Fruit fly (Drosophila melanogaster) whole organism, prepupa: Measurements from ENCODE around the gene Mitf.
A peak's percentile ranks its signal among the peaks of the same experiment; 100 is the strongest.

ENCODE experiments used
- CG31627 ChIP-seq: fragments of 200-800 bp; sonication (Bioruptor generic); optimal IDR thresholded peaks from 3 replicates; lab custom pipeline; 2016; ENCODE audit warnings: missing biosample characterization, missing genetic modification characterization
- CG3919 ChIP-seq: fragments of 200-800 bp; sonication (Bioruptor generic); optimal IDR thresholded peaks from 3 replicates; lab custom pipeline; 2016; ENCODE audit warnings: missing biosample characterization, missing genetic modification characterization
- CG6276 ChIP-seq: fragments of 200-800 bp; sonication (Bioruptor generic); optimal IDR thresholded peaks from 2 replicates; lab custom pipeline; 2017; ENCODE audit warnings: missing biosample characterization, mild to moderate bottlenecking, missing genetic modification characterization
- CG8632 ChIP-seq: fragments of 200-800 bp; sonication (Bioruptor generic); optimal IDR thresholded peaks from 3 replicates; lab custom pipeline; 2016; ENCODE audit warnings: missing biosample characterization, missing genetic modification characterization
- Eip78C ChIP-seq: fragments of 200-800 bp; sonication (Bioruptor generic); peaks from one replicate; lab custom pipeline; 2016; ENCODE audit warnings: missing biosample characterization, missing genetic modification characterization
- Hr4 ChIP-seq: fragments of 200-800 bp; sonication (Bioruptor generic); optimal IDR thresholded peaks from 3 replicates; lab custom pipeline; 2016; ENCODE audit warnings: missing biosample characterization, missing genetic modification characterization
- OdsH ChIP-seq: fragments of 200-800 bp; sonication (Bioruptor generic); optimal IDR thresholded peaks from 3 replicates; lab custom pipeline; 2016; ENCODE audit warnings: missing biosample characterization, missing genetic modification characterization
- cyc ChIP-seq: fragments of 200-800 bp; sonication (Bioruptor generic); optimal IDR thresholded peaks from 3 replicates; lab custom pipeline; 2016; ENCODE audit warnings: missing biosample characterization, missing genetic modification characterization
- dac ChIP-seq: fragments of 200-800 bp; sonication (Bioruptor generic); optimal IDR thresholded peaks from 2 replicates; lab custom pipeline; 2017; ENCODE audit warnings: missing biosample characterization, mild to moderate bottlenecking, missing genetic modification characterization
- dsx ChIP-seq: fragments of 200-800 bp; optimal IDR thresholded peaks from 3 replicates; lab custom pipeline; 2019; ENCODE audit warnings: missing biosample characterization, mild to moderate bottlenecking, missing genetic modification characterization, moderate library complexity; ENCODE audit not compliant: poor library complexity, severe bottlenecking
- eg ChIP-seq: fragments of 200-800 bp; sonication (Bioruptor generic); IDR thresholded peaks from 3 replicates; pipeline ENCODE4 v1.3.6; 2022; ENCODE audit warnings: missing biosample characterization, missing genetic modification characterization
- svp ChIP-seq: fragments of 200-800 bp; sonication (Bioruptor generic); peaks from one replicate; lab custom pipeline; 2016; ENCODE audit warnings: missing biosample characterization, missing genetic modification characterization

DNA sequence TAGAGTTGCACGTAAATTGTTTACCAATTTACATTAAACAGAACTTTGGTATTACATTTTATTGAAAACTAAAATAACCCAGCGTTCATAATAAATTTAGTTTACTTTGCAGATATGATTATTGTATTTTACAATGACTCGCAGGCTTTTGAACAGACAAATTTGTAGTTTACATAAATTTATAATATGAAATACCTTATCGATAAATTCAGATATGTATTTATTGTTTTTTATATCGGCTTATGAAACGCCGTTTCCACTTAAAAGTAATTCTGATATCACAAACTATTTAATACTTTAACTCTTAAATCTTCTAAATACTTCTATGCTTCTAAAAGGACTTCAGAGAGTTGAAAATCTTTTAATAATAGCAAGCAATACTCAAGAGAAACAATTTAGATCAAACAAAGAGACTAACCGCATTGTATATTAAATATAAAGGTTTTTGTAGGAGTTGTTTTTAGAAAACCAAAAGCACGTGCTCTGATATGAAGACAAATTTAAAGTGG, 1.9 kb upstream of the Mitf start, which contains the start of gene PIP4K:
- no peak for TF ChIP-seq svp (GFP tag; lab: Kevin White, UChicago)
- no peak for TF ChIP-seq Hr4 (GFP tag; lab: Kevin White, UChicago)
- TF ChIP-seq Eip78C (GFP tag; lab: Kevin White, UChicago), result no peak
- TF ChIP-seq eg (GFP tag; lab: Robert Waterston, UW), result no peak
- peak; percentile 2 for TF ChIP-seq CG8632
- peak; percentile 97 for TF ChIP-seq dsx (GFP tag; lab: Kevin White, UChicago)
- no peak for TF ChIP-seq dac
- TF ChIP-seq CG6276 (GFP tag; lab: Kevin White, UChicago), result no peak
- TF ChIP-seq CG31627 (GFP tag; lab: Kevin White, UChicago), result no peak
- TF ChIP-seq CG3919 (GFP tag; lab: Kevin White, UChicago), result no peak
- peak; percentile 1 for TF ChIP-seq cyc
- peak; percentile 38 for TF ChIP-seq OdsH (GFP tag; lab: Kevin White, UChicago)
